Worm (Caenorhabditis elegans) whole organism, L1 larva: Measurements from ENCODE around the gene C45G9.2.

Experiments
- C16A3.4 ChIP-seq: fragments of 150-350 bp; optimal IDR thresholded peaks from 2 replicates; lab custom pipeline; 2014; ENCODE audit warnings: missing biosample characterization, missing genetic modification characterization
- F16B12.6 ChIP-seq: fragments of 150-350 bp; optimal IDR thresholded peaks from 2 replicates; lab custom pipeline; 2014; ENCODE audit warnings: missing biosample characterization, missing genetic modification characterization
- ama-1 ChIP-seq: fragments of 150-350 bp; optimal IDR thresholded peaks from 2 replicates; lab custom pipeline; 2014
- blmp-1 ChIP-seq: fragments of 150-350 bp; optimal IDR thresholded peaks from 2 replicates; lab custom pipeline; 2014; ENCODE audit warnings: missing biosample characterization, missing genetic modification characterization
- ceh-63 ChIP-seq: fragments of 200-800 bp; sonication (Bioruptor generic); optimal IDR thresholded peaks from 2 replicates; lab custom pipeline; 2018; ENCODE audit warnings: mild to moderate bottlenecking, missing genetic modification characterization, missing compliant biosample characterization
- ceh-82 ChIP-seq, 3 experiments: fragments of 150-350 bp in 1 of 3; sonication (generic microtip) in 2 of 3; optimal IDR thresholded peaks; 2 replicates each; lab custom pipeline; 2014 to 2017; ENCODE audit warnings: missing biosample characterization in 3 of 3, missing genetic modification characterization in 3 of 3
- ceh-88 ChIP-seq: fragments of 200-800 bp; sonication (Bioruptor generic); IDR thresholded peaks from 2 replicates; pipeline ENCODE4 v1.3.6; 2022; ENCODE audit warnings: missing genetic modification characterization, missing compliant biosample characterization
- efl-1 ChIP-seq, 4 experiments: fragments of 150-350 bp; optimal IDR thresholded peaks in 3 of 4; peaks in 1 of 4; 1 replicate in 1 of 4; 2 replicates in 3 of 4; lab custom pipeline; 2014; ENCODE audit warnings: missing biosample characterization in 2 of 4, missing genetic modification characterization in 2 of 4, missing genetic modification reagents in 2 of 4
- elt-2 ChIP-seq: sonication (generic microtip); optimal IDR thresholded peaks from 2 replicates; lab custom pipeline; 2016; ENCODE audit warnings: missing genetic modification characterization, mild to moderate bottlenecking, inconsistent platforms, missing compliant biosample characterization, missing genetic modification reagents
- ets-5 ChIP-seq: fragments of 200-800 bp; sonication (Bioruptor generic); IDR thresholded peaks from 2 replicates; pipeline ENCODE4 v1.3.6; 2022; ENCODE audit warnings: missing genetic modification characterization, missing compliant biosample characterization
- fkh-10 ChIP-seq: sonication (generic microtip); optimal IDR thresholded peaks from 2 replicates; lab custom pipeline; 2017; ENCODE audit warnings: missing biosample characterization, missing genetic modification reagents, missing genetic modification characterization
- fkh-4 ChIP-seq: sonication (generic microtip); optimal IDR thresholded peaks from 2 replicates; lab custom pipeline; 2016; ENCODE audit warnings: missing compliant biosample characterization, missing genetic modification characterization, borderline replicate concordance
- fkh-8 ChIP-seq: sonication (generic microtip); optimal IDR thresholded peaks from 2 replicates; lab custom pipeline; 2016; ENCODE audit warnings: mild to moderate bottlenecking, missing genetic modification characterization, missing compliant biosample characterization
- grh-1 ChIP-seq: fragments of 200-800 bp; sonication (Bioruptor generic); IDR thresholded peaks from 2 replicates; pipeline ENCODE4 v1.3.6; 2022; ENCODE audit warnings: missing genetic modification reagents, missing genetic modification characterization, missing compliant biosample characterization
- hlh-17 ChIP-seq: fragments of 200-800 bp; sonication (Bioruptor generic); optimal IDR thresholded peaks from 2 replicates; lab custom pipeline; 2018; ENCODE audit warnings: missing genetic modification characterization, mild to moderate bottlenecking, missing compliant biosample characterization, moderate library complexity, borderline replicate concordance
- hlh-4 ChIP-seq: sonication (generic microtip); optimal IDR thresholded peaks from 2 replicates; lab custom pipeline; 2016; ENCODE audit warnings: mild to moderate bottlenecking, missing genetic modification characterization, missing compliant biosample characterization
- irx-1 ChIP-seq: sonication (generic microtip); optimal IDR thresholded peaks from 2 replicates; lab custom pipeline; 2016; ENCODE audit warnings: missing genetic modification characterization, missing compliant biosample characterization
- jun-1 ChIP-seq: fragments of 150-350 bp; optimal IDR thresholded peaks from 2 replicates; lab custom pipeline; 2014; ENCODE audit warnings: missing biosample characterization, missing genetic modification reagents, missing genetic modification characterization
- lin-13 ChIP-seq: fragments of 150-350 bp; optimal IDR thresholded peaks from 2 replicates; lab custom pipeline; 2014; ENCODE audit warnings: missing biosample characterization, missing genetic modification reagents, missing genetic modification characterization
- lin-35 ChIP-seq, 2 experiments: fragments of 150-350 bp; optimal IDR thresholded peaks; 2 replicates each; lab custom pipeline; 2014; ENCODE audit warnings: missing biosample characterization in 2 of 2, missing genetic modification characterization in 2 of 2, missing genetic modification reagents in 2 of 2
- lir-3 ChIP-seq: sonication (generic microtip); optimal IDR thresholded peaks from 2 replicates; lab custom pipeline; 2016; ENCODE audit warnings: mild to moderate bottlenecking, missing genetic modification characterization, moderate library complexity, missing compliant biosample characterization; ENCODE audit not compliant: poor library complexity
- mab-9 ChIP-seq: fragments of 200-800 bp; sonication (Bioruptor generic); IDR thresholded peaks from 2 replicates; pipeline ENCODE4 v1.3.6; 2022; ENCODE audit warnings: missing genetic modification reagents, missing genetic modification characterization, missing compliant biosample characterization
- mep-1 ChIP-seq: fragments of 150-350 bp; optimal IDR thresholded peaks from 2 replicates; lab custom pipeline; 2014; ENCODE audit warnings: missing biosample characterization, missing genetic modification characterization
- nhr-19 ChIP-seq: fragments of 200-800 bp; sonication (Bioruptor generic); conservative IDR thresholded peaks from 2 replicates; pipeline ENCODE4 v1.3.6; 2022; ENCODE audit warnings: missing genetic modification characterization, missing compliant biosample characterization
- nhr-20 ChIP-seq: sonication (generic microtip); optimal IDR thresholded peaks from 2 replicates; lab custom pipeline; 2016; ENCODE audit warnings: mild to moderate bottlenecking, missing genetic modification characterization, missing compliant biosample characterization
- nhr-237 ChIP-seq: fragments of 150-350 bp; optimal IDR thresholded peaks from 2 replicates; lab custom pipeline; 2014; ENCODE audit warnings: missing biosample characterization, missing genetic modification characterization
- nhr-28 ChIP-seq: fragments of 150-350 bp; optimal IDR thresholded peaks from 2 replicates; lab custom pipeline; 2014; ENCODE audit warnings: missing biosample characterization, missing genetic modification characterization
- nhr-47 ChIP-seq: sonication (generic microtip); optimal IDR thresholded peaks from 2 replicates; lab custom pipeline; 2016; ENCODE audit warnings: mild to moderate bottlenecking, missing genetic modification characterization, moderate library complexity, missing compliant biosample characterization
- nhr-71 ChIP-seq: sonication (generic microtip); optimal IDR thresholded peaks from 2 replicates; lab custom pipeline; 2016; ENCODE audit warnings: mild to moderate bottlenecking, missing genetic modification characterization, moderate library complexity, missing compliant biosample characterization
- nhr-90 ChIP-seq: sonication (generic microtip); optimal IDR thresholded peaks from 2 replicates; lab custom pipeline; 2016; ENCODE audit warnings: mild to moderate bottlenecking, missing genetic modification characterization, missing compliant biosample characterization; ENCODE audit not compliant: poor library complexity
- pag-3 ChIP-seq: sonication (generic microtip); optimal IDR thresholded peaks from 2 replicates; lab custom pipeline; 2017; ENCODE audit warnings: missing genetic modification characterization, mild to moderate bottlenecking, missing compliant biosample characterization, antibody characterized with exemption, borderline replicate concordance; ENCODE audit not compliant: insufficient read depth
- rnt-1 ChIP-seq: sonication (generic microtip); optimal IDR thresholded peaks from 2 replicates; lab custom pipeline; 2016; ENCODE audit warnings: mild to moderate bottlenecking, missing genetic modification characterization, moderate library complexity, missing compliant biosample characterization
- snu-23 ChIP-seq: sonication (generic microtip); optimal IDR thresholded peaks from 2 replicates; lab custom pipeline; 2016; ENCODE audit warnings: missing genetic modification characterization, missing compliant biosample characterization
- sptf-1 ChIP-seq: fragments of 150-350 bp; optimal IDR thresholded peaks from 2 replicates; lab custom pipeline; 2014; ENCODE audit warnings: missing biosample characterization, missing genetic modification characterization
- swsn-7 ChIP-seq: sonication (generic microtip); optimal IDR thresholded peaks from 2 replicates; lab custom pipeline; 2016; ENCODE audit warnings: missing genetic modification characterization, missing compliant biosample characterization
- tlp-1 ChIP-seq: fragments of 150-350 bp; optimal IDR thresholded peaks from 2 replicates; lab custom pipeline; 2014; ENCODE audit warnings: missing biosample characterization, missing genetic modification characterization
- unc-130 ChIP-seq: fragments of 150-350 bp; optimal IDR thresholded peaks from 2 replicates; lab custom pipeline; 2017; ENCODE audit warnings: missing biosample characterization, missing genetic modification characterization, inconsistent platforms
- unc-86 ChIP-seq: sonication (generic microtip); optimal IDR thresholded peaks from 2 replicates; lab custom pipeline; 2016; ENCODE audit warnings: missing genetic modification characterization, missing compliant biosample characterization
- unc-98 ChIP-seq: fragments of 200-800 bp; sonication (Bioruptor generic); IDR thresholded peaks from 2 replicates; pipeline ENCODE4 v1.3.6; 2022; ENCODE audit warnings: missing genetic modification characterization, missing compliant biosample characterization
- vab-15 ChIP-seq: sonication (generic microtip); optimal IDR thresholded peaks from 2 replicates; lab custom pipeline; 2017; ENCODE audit warnings: missing genotype, mild to moderate bottlenecking, missing genetic modification characterization, missing compliant biosample characterization
- zag-1 ChIP-seq: fragments of 150-350 bp; optimal IDR thresholded peaks from 2 replicates; lab custom pipeline; 2014; ENCODE audit warnings: missing biosample characterization, missing genetic modification characterization
- zip-4 ChIP-seq: fragments of 200-800 bp; sonication (Bioruptor generic); optimal IDR thresholded peaks from 2 replicates; lab custom pipeline; 2018; ENCODE audit warnings: mild to moderate bottlenecking, missing genetic modification characterization, moderate library complexity, missing compliant biosample characterization
- ztf-11 ChIP-seq, 2 experiments: sonication (generic microtip); optimal IDR thresholded peaks; 2 replicates each; lab custom pipeline; 2016 to 2017; ENCODE audit warnings: missing genetic modification characterization in 2 of 2, missing biosample characterization in 1 of 2, missing compliant biosample characterization in 1 of 2

The C45G9.2 gene

DNA sequence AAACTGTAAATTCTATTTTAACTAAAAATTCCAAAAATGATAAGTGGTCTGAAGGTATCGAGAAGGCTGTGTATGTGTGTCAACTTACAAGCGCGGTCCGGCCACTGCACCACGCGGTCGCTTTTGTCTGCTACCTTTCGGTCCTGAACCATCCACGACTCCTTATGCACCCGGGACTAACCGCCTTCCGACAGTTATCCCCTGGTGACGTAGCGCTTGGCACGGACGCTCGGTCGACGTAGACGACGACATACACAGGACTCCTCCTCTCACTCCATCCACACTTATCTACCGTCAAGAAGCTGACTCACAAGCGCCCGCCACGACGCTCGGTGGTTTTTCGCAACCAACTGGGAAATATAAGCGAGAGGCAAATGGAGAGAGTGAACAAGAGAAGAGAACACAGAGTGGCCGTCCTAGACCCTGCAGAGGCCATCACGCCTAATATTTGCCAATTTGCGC lies 37.5 kb upstream of the C45G9.2 start (continued):
- TF ChIP-seq nhr-19 (GFP tag; lab: Robert Waterston, UW) (peak; percentile 84), nhr-20 (peak; percentile 67), nhr-47 (peak; percentile 89), C16A3.4 (tag; lab: Kevin White, UChicago) (peak; percentile 55), irx-1 (tag; lab: Kevin White, UChicago) (peak; percentile 31), mab-9 (peak; percentile 75)

DNA sequence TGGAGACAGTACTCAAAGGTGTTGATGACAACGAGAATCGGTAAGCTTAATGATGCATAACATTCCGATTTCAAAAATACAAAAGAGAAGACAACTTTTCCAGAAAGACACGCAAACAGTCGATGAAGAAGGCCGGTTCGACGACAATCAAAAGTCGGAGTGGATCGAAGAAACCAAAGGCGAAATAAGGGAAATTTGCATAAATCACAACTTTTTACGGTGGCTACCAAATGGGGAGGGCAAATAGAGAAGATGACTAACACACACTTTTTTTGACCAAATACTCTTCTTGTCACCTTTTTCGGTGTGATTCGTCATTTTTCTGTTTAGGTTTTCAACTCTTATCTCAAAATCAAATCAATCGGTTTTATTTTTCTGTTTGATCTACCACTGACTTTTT lies 32.7 kb upstream of the C45G9.2 start, which contains the start of gene C45G9.6:
Gene C45G9.6 (plus strand): TSS at position 301 of the 400 bp plus-strand sequence.
- no peak for TF ChIP-seq vab-15 (tag; lab: Kevin White, UChicago)
- no peak for TF ChIP-seq unc-86 (tag; lab: Kevin White, UChicago)
- no peak for TF ChIP-seq grh-1 (GFP tag; lab: Robert Waterston, UW)
- TF ChIP-seq ceh-82 (tag; optimal IDR thresholded peaks at IDR 0.05; lab: Kevin White, UChicago) = no peak
- TF ChIP-seq fkh-10 (GFP tag; lab: Kevin White, UChicago) = no peak
- TF ChIP-seq ztf-11 (tag; optimal IDR thresholded peaks at IDR 0.05; lab: Kevin White, UChicago) = no peak
- no peak for TF ChIP-seq nhr-90 (tag; lab: Kevin White, UChicago)
- TF ChIP-seq ama-1 (lab: Kevin White, UChicago) = no peak
- TF ChIP-seq ets-5 (GFP tag; lab: Robert Waterston, UW) = no peak
- no peak for TF ChIP-seq zip-4 (GFP tag; lab: Kevin White, UChicago)
- no peak for TF ChIP-seq fkh-4 (tag; lab: Kevin White, UChicago)
- TF ChIP-seq unc-98 = no peak
- TF ChIP-seq C16A3.4 (tag; lab: Kevin White, UChicago) = no peak
- TF ChIP-seq nhr-19 (GFP tag; lab: Robert Waterston, UW) = no peak
- no peak for TF ChIP-seq nhr-71 (tag; lab: Kevin White, UChicago)
- no peak for TF ChIP-seq lin-13 (GFP tag; lab: Kevin White, UChicago)
- no peak for TF ChIP-seq elt-2
- TF ChIP-seq sptf-1 = no peak
- TF ChIP-seq nhr-28 (tag; lab: Kevin White, UChicago) = no peak
- TF ChIP-seq pag-3 (tag; lab: Kevin White, UChicago) = no peak
- TF ChIP-seq, all 84 proteins: peak for 0

DNA sequence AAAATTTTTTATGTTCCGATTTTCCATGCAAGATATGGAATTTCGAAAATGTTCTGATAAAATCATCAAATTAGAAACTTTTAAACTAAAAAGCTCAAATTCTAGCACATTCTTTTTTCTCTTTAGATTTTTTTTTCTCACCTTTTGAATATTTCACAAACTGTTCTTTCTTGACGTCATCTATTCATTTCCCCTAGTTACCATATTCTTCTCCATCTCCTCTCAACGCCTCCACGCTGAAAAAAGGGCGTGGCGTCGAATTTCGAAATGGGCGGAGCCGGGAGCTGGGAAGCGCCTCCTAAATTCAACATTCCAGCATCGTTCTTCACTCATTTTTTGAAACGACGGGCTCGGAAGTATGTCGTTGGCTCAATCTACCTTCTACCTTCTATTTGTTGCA lies 26.8 kb upstream of the C45G9.2 start, which contains the start of gene nlp-43:
Gene nlp-43 (plus strand): TSS at position 301 of the 400 bp plus-strand sequence.
- TF ChIP-seq unc-130 (tag; lab: Kevin White, UChicago) = no peak
- no peak for TF ChIP-seq jun-1 (tag; lab: Kevin White, UChicago)

DNA sequence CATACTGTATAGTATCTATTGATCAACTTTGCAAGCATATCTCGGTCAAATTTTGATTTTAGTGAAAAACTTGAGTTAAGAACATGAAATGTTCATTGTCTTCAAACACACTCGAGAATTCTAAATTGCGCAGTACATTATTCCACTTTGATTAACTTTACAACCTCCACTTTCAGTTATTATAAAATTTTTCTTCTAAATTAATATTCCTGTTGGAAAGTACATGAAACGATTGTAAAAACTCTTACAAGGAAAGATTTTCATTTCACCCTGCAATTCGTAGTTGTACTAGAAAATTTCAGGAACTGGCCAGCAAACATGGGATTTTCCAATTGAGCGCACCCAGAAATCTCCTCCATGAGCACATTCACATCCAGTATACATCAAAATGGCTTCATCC lies 24.2 kb upstream of the C45G9.2 start, which contains the start of gene C45G9.14:
Gene C45G9.14 (plus strand): TSS at position 301 of the 400 bp plus-strand sequence.
- TF ChIP-seq ceh-63 = peak; percentile 6
- no peak for TF ChIP-seq hlh-17
- no peak for TF ChIP-seq efl-1 (optimal IDR thresholded peaks at IDR 0.05; lab: Kevin White, UChicago)
- TF ChIP-seq efl-1 (GFP tag; optimal IDR thresholded peaks at IDR 0.05 in 1 of 2; lab: Kevin White, UChicago) = peak in 1 of 2 experiments; percentile 47
- no peak for TF ChIP-seq zag-1 (tag; lab: Kevin White, UChicago)

DNA sequence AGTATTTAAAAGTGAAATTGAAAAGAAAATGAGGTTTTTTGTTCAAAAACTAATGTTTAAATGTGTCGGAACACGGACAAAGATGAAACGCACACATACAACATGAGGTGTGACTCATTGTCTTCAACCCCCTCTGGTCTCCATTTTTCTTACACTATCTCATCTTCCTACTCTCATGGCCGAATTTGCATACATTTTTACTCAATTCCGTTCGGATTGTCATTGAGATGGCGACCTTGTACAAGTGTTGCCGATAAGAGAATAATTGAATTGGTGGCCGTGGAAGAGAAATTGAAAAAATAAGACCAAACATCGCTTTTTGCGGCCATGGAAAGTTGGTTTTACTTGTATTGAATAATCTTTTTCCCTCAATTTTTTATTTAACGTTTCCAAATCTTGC lies 21.7 kb upstream of the C45G9.2 start, which contains the start of gene txbp-3:
Gene txbp-3 (minus strand): TSS at position 285 of the 400 bp plus-strand sequence.
- TF ChIP-seq lir-3 (tag; lab: Kevin White, UChicago) (peak; percentile 43), efl-1 (optimal IDR thresholded peaks at IDR 0.05; lab: Kevin White, UChicago) (peak; percentile 37 to 42), efl-1 (GFP tag; optimal IDR thresholded peaks at IDR 0.05 in 1 of 2; lab: Kevin White, UChicago) (peak; percentile 38 to 80), ceh-88 (no peak), tlp-1 (tag; lab: Kevin White, UChicago) (no peak), nhr-237 (no peak), swsn-7 (peak; percentile 2), elt-2 (peak; percentile 18), C16A3.4 (tag; lab: Kevin White, UChicago) (peak; percentile 9), unc-98 (no peak), nhr-47 (peak; percentile 17), lin-13 (GFP tag; lab: Kevin White, UChicago) (peak; percentile 12), F16B12.6 (tag; lab: Kevin White, UChicago) (no peak), blmp-1 (tag; lab: Kevin White, UChicago) (peak; percentile 38), rnt-1 (tag; lab: Kevin White, UChicago) (peak; percentile 21), snu-23 (GFP tag; lab: Kevin White, UChicago) (peak; percentile 44), mep-1 (peak; percentile 81), hlh-4 (tag; lab: Kevin White, UChicago) (no peak), nhr-20 (peak; percentile 9), fkh-8 (peak; percentile 23), nhr-71 (tag; lab: Kevin White, UChicago) (peak; percentile 16), lin-35 (GFP tag; optimal IDR thresholded peaks at IDR 0.05; lab: Kevin White, UChicago) (peak; percentile 32 to 47)
